Worm (Caenorhabditis elegans): ENCODE measurements around the gene C07A9.12.

Gene C07A9.12

ce11 chrIII:9702665-9703252, 24.6 kb downstream of the C07A9.12 start (continued):
- TF ChIP-seq T26A5.8 (tag; optimal IDR thresholded peaks at IDR 0.05) (no peak), nhr-27 (tag; optimal IDR thresholded peaks at IDR 0.05) (no peak), gei-17 (GFP tag; optimal IDR thresholded peaks at IDR 0.05) (no peak)

ce11 chrIII:9701798-9702197, 25.5 kb downstream of the C07A9.12 start:
- no peak for TF ChIP-seq F52B5.7 (tag; optimal IDR thresholded peaks at IDR 0.05)
- TF ChIP-seq aptf-3 (GFP tag; IDR thresholded peaks at IDR 0.05): no peak
- 0 out of 2 replicates have a peak, but pooled peaks have one; percentile 24 for TF ChIP-seq hmg-20 (GFP tag; IDR thresholded peaks at IDR 0.05)
- TF ChIP-seq ceh-79 (tag; optimal IDR thresholded peaks at IDR 0.05): no peak
- TF ChIP-seq lin-26 (GFP tag; IDR thresholded peaks at IDR 0.05): 0 out of 2 replicates have a peak, but pooled peaks have one; percentile 11
- no peak for TF ChIP-seq dpff-1 (tag; optimal IDR thresholded peaks at IDR 0.05)
- no peak for TF ChIP-seq F55B11.4 (tag; optimal IDR thresholded peaks at IDR 0.05; ENCODE audit: borderline replicate concordance, insufficient read depth)
- TF ChIP-seq ztf-22 (GFP tag; optimal IDR thresholded peaks at IDR 0.05): no peak
- TF ChIP-seq snpc-1.1 (tag; optimal IDR thresholded peaks at IDR 0.05; ENCODE audit: insufficient read depth): no peak
- no peak for TF ChIP-seq mel-28 (tag; optimal IDR thresholded peaks at IDR 0.05; ENCODE audit: borderline replicate concordance)
- TF ChIP-seq nhr-120 (GFP tag; IDR thresholded peaks at IDR 0.05): 0 out of 2 replicates have a peak, but pooled peaks have one; percentile 33
- no peak for TF ChIP-seq rcor-1 (GFP tag; IDR thresholded peaks at IDR 0.05)
- TF ChIP-seq ekl-4 (GFP tag; IDR thresholded peaks at IDR 0.05): no peak
- TF ChIP-seq snpc-4 (GFP tag; optimal IDR thresholded peaks at IDR 0.05): no peak
- no peak for TF ChIP-seq snpc-4 (tag; optimal IDR thresholded peaks at IDR 0.05)
- no peak for TF ChIP-seq attf-6 (GFP tag; IDR thresholded peaks at IDR 0.05)
- TF ChIP-seq lsl-1 (GFP tag; optimal IDR thresholded peaks at IDR 0.05): no peak

ce11 chrIII:9700114-9700690, 27.1 kb downstream of the C07A9.12 start:
- TF ChIP-seq hrde-1 (tag; optimal IDR thresholded peaks at IDR 0.05; ENCODE audit: borderline replicate concordance): no peak
- TF ChIP-seq snpc-4 (GFP tag; optimal IDR thresholded peaks at IDR 0.05): no peak
- TF ChIP-seq snpc-4 (tag; optimal IDR thresholded peaks at IDR 0.05): no peak
- TF ChIP-seq T07F8.4 (tag; optimal IDR thresholded peaks at IDR 0.05): no peak
- no peak for TF ChIP-seq aptf-2 (GFP tag; conservative IDR thresholded peaks at IDR 0.05)
- TF ChIP-seq zfh-2 (GFP tag; conservative IDR thresholded peaks at IDR 0.05): peak; percentile 49; the same call in 1 of the 2 replicates
- no peak for TF ChIP-seq lsy-27 (tag; optimal IDR thresholded peaks at IDR 0.05; ENCODE audit: borderline replicate concordance, insufficient read depth)
- no peak for TF ChIP-seq C06A6.2 (GFP tag; conservative IDR thresholded peaks at IDR 0.05)
- TF ChIP-seq dpff-1 (tag; optimal IDR thresholded peaks at IDR 0.05): no peak
- TF ChIP-seq ztf-6 (GFP tag; IDR thresholded peaks at IDR 0.05): peak; percentile 45; the same call in 1 of the 2 replicates
- 0 out of 2 replicates have a peak, but pooled peaks have one; percentile 12 for TF ChIP-seq nfyb-1 (GFP tag; IDR thresholded peaks at IDR 0.05)
- 0 out of 2 replicates have a peak, but pooled peaks have one; percentile 17 for TF ChIP-seq ekl-4 (GFP tag; IDR thresholded peaks at IDR 0.05)
- TF ChIP-seq F22D6.2 (tag; optimal IDR thresholded peaks at IDR 0.05): no peak
- peak; percentile 36 for TF ChIP-seq ceh-27 (GFP tag; optimal IDR thresholded peaks at IDR 0.05)
- TF ChIP-seq ceh-40 (GFP tag; IDR thresholded peaks at IDR 0.05): 0 out of 2 replicates have a peak, but pooled peaks have one; percentile 18
- 0 out of 2 replicates have a peak, but pooled peaks have one; percentile 22 for TF ChIP-seq hmg-1.2 (GFP tag; IDR thresholded peaks at IDR 0.05)

- TF ChIP-seq ceh-27 (GFP tag; optimal IDR thresholded peaks at IDR 0.05) (no peak), egrh-3 (GFP tag; IDR thresholded peaks at IDR 0.05) (no peak), repo-1 (tag; optimal IDR thresholded peaks at IDR 0.05) (no peak), ztf-18 (tag; optimal IDR thresholded peaks at IDR 0.05) (no peak), T07F8.4 (tag; optimal IDR thresholded peaks at IDR 0.05) (no peak), ceh-91 (GFP tag; IDR thresholded peaks at IDR 0.05) (no peak), snpc-4 (GFP tag; optimal IDR thresholded peaks at IDR 0.05) (no peak), snpc-4 (tag; optimal IDR thresholded peaks at IDR 0.05) (no peak), tbp1 (GFP tag; optimal IDR thresholded peaks at IDR 0.05) (no peak), lir-1 (GFP tag; conservative IDR thresholded peaks at IDR 0.05) (no peak), Y67H2A.10 (GFP tag; conservative IDR thresholded peaks at IDR 0.05) (no peak), C06A6.2 (GFP tag; conservative IDR thresholded peaks at IDR 0.05) (no peak), efl-1 (GFP tag; optimal IDR thresholded peaks at IDR 0.05) (no peak), nhr-90 (tag; optimal IDR thresholded peaks at IDR 0.05) (no peak), sea-2 (GFP tag; IDR thresholded peaks at IDR 0.05) (no peak), bed-2 (GFP tag; IDR thresholded peaks at IDR 0.05) (no peak)
These were observed 27.8 kb downstream of the C07A9.12 start, which contains the start of gene tlk-1 for ce11 chrIII:9699576-9699975. tlk-1 (plus strand) TSS chrIII:9699876.
